Fruit fly (Drosophila melanogaster) whole organism, embryonic: ENCODE measurements around the gene CG44837.

Experiments used
- Aef1 ChIP-seq: fragments of 200-800 bp; sonication (Bioruptor generic); IDR thresholded peaks from 3 replicates; pipeline ENCODE4 v1.3.6; 2022; ENCODE audit warnings: missing biosample characterization, missing genetic modification characterization
- Bdp1 ChIP-seq: fragments of 200-800 bp; sonication (Bioruptor generic); optimal IDR thresholded peaks from 3 replicates; lab custom pipeline; 2016; ENCODE audit warnings: missing biosample characterization, missing genetic modification characterization
- CG10209 ChIP-seq: fragments of 200-800 bp; sonication (Bioruptor generic); optimal IDR thresholded peaks from 3 replicates; lab custom pipeline; 2017; ENCODE audit warnings: missing biosample characterization, mild to moderate bottlenecking, missing genetic modification characterization, missing genetic modification reagents
- CG10274 ChIP-seq: fragments of 200-800 bp; sonication (Bioruptor generic); optimal IDR thresholded peaks from 3 replicates; lab custom pipeline; 2017; ENCODE audit warnings: missing biosample characterization, mild to moderate bottlenecking, missing genetic modification characterization
- CG12155 ChIP-seq: fragments of 200-800 bp; sonication (Bioruptor generic); optimal IDR thresholded peaks from 3 replicates; lab custom pipeline; 2016; ENCODE audit warnings: missing biosample characterization, missing genetic modification characterization
- CG14014 ChIP-seq: fragments of 200-800 bp; sonication (Bioruptor generic); IDR thresholded peaks from 2 replicates; pipeline ENCODE4 v1.3.6; 2022; ENCODE audit warnings: missing biosample characterization, missing genetic modification characterization
- CG16779 ChIP-seq: fragments of 200-800 bp; sonication (Bioruptor generic); IDR thresholded peaks from 2 replicates; pipeline ENCODE4 v1.3.6; 2022; ENCODE audit warnings: missing biosample characterization, missing genetic modification characterization
- CG16815 ChIP-seq: fragments of 200-800 bp; sonication (Bioruptor generic); optimal IDR thresholded peaks from 3 replicates; lab custom pipeline; 2017; ENCODE audit warnings: missing biosample characterization, mild to moderate bottlenecking, missing genetic modification characterization
- CG16863 ChIP-seq: fragments of 200-800 bp; sonication (Bioruptor generic); optimal IDR thresholded peaks from 3 replicates; lab custom pipeline; 2016; ENCODE audit warnings: missing biosample characterization, missing genetic modification characterization
- CG17328 ChIP-seq: fragments of 200-800 bp; sonication (Bioruptor generic); IDR thresholded peaks from 2 replicates; pipeline ENCODE4 v1.3.6; 2022; ENCODE audit warnings: missing biosample characterization, missing genetic modification characterization
- CG2678 ChIP-seq: fragments of 200-800 bp; sonication (Bioruptor generic); optimal IDR thresholded peaks from 3 replicates; lab custom pipeline; 2019; ENCODE audit warnings: missing biosample characterization, mild to moderate bottlenecking, missing genetic modification characterization, moderate library complexity
- CG31441 ChIP-seq: fragments of 200-800 bp; sonication (Bioruptor generic); IDR thresholded peaks from 2 replicates; pipeline ENCODE4 v1.3.6; 2022; ENCODE audit warnings: missing biosample characterization, missing genetic modification characterization
- CG32767 ChIP-seq: fragments of 200-800 bp; sonication (Bioruptor generic); IDR thresholded peaks from 2 replicates; pipeline ENCODE4 v1.3.6; 2022; ENCODE audit warnings: missing biosample characterization, missing genetic modification characterization
- CG3407 ChIP-seq: fragments of 200-800 bp; sonication (Bioruptor generic); optimal IDR thresholded peaks from 2 replicates; lab custom pipeline; 2018; ENCODE audit warnings: missing biosample characterization, mild to moderate bottlenecking, missing genetic modification characterization
- CG42726 ChIP-seq: fragments of 200-800 bp; sonication (Bioruptor generic); IDR thresholded peaks from 2 replicates; pipeline ENCODE4 v1.3.6; 2022; ENCODE audit warnings: missing biosample characterization, missing genetic modification characterization; ENCODE audit not compliant: partially characterized antibody
- CG4404 ChIP-seq: fragments of 200-800 bp; sonication (Bioruptor generic); IDR thresholded peaks from 2 replicates; pipeline ENCODE4 v1.3.6; 2022; ENCODE audit warnings: missing biosample characterization, missing genetic modification characterization
- CG5180 ChIP-seq: fragments of 200-800 bp; sonication (Bioruptor generic); optimal IDR thresholded peaks from 3 replicates; lab custom pipeline; 2017; ENCODE audit warnings: missing biosample characterization, missing genetic modification characterization, mild to moderate bottlenecking, moderate library complexity, missing genetic modification reagents
- CG9437 ChIP-seq: fragments of 200-800 bp; sonication (Bioruptor generic); optimal IDR thresholded peaks from 2 replicates; lab custom pipeline; 2018; ENCODE audit warnings: missing biosample characterization, mild to moderate bottlenecking, missing genetic modification characterization
- H15 ChIP-seq: fragments of 200-800 bp; sonication (Bioruptor generic); IDR thresholded peaks from 3 replicates; pipeline ENCODE4 v1.3.6; 2022; ENCODE audit warnings: missing biosample characterization, missing genetic modification characterization
- HmgD ChIP-seq: fragments of 200-800 bp; sonication (Bioruptor generic); optimal IDR thresholded peaks from 3 replicates; lab custom pipeline; 2016; ENCODE audit warnings: missing biosample characterization, missing genetic modification characterization
- Hr51 ChIP-seq, 2 experiments: fragments of 200-800 bp; sonication (Bioruptor generic); optimal IDR thresholded peaks; 2 replicates in 1 of 2; 3 replicates in 1 of 2; lab custom pipeline; 2016 to 2018; ENCODE audit warnings: missing biosample characterization in 2 of 2, missing genetic modification characterization in 2 of 2, mild to moderate bottlenecking in 1 of 2, moderate library complexity in 1 of 2
- Jarid2 ChIP-seq: fragments of 200-800 bp; sonication (Bioruptor generic); optimal IDR thresholded peaks from 3 replicates; lab custom pipeline; 2017; ENCODE audit warnings: mild to moderate bottlenecking, missing biosample characterization, missing genetic modification reagents, missing genetic modification characterization
- Lhr ChIP-seq: fragments of 200-800 bp; sonication (Bioruptor generic); optimal IDR thresholded peaks from 3 replicates; lab custom pipeline; 2017; ENCODE audit warnings: mild to moderate bottlenecking, missing biosample characterization, missing genetic modification reagents, missing genetic modification characterization
- Meics ChIP-seq: fragments of 200-800 bp; sonication (Bioruptor generic); optimal IDR thresholded peaks from 2 replicates; lab custom pipeline; 2017; ENCODE audit warnings: missing biosample characterization, mild to moderate bottlenecking, missing genetic modification characterization
- Sry-β ChIP-seq: fragments of 200-800 bp; sonication (Bioruptor generic); optimal IDR thresholded peaks from 2 replicates; lab custom pipeline; 2018; ENCODE audit warnings: missing biosample characterization, mild to moderate bottlenecking, missing genetic modification characterization, moderate library complexity
- Sry-δ ChIP-seq: fragments of 200-800 bp; sonication (Bioruptor generic); optimal IDR thresholded peaks from 2 replicates; lab custom pipeline; 2016; ENCODE audit warnings: missing biosample characterization, missing genetic modification characterization
- bigmax ChIP-seq: fragments of 200-800 bp; sonication (Bioruptor generic); optimal IDR thresholded peaks from 2 replicates; lab custom pipeline; 2018; ENCODE audit warnings: missing biosample characterization, mild to moderate bottlenecking, missing genetic modification characterization
- chm ChIP-seq: fragments of 200-800 bp; sonication (Bioruptor generic); IDR thresholded peaks from 2 replicates; pipeline ENCODE4 v1.3.6; 2022; ENCODE audit warnings: missing biosample characterization, missing genetic modification characterization
- cwo ChIP-seq: fragments of 200-800 bp; sonication (Bioruptor generic); optimal IDR thresholded peaks from 3 replicates; lab custom pipeline; 2017; ENCODE audit warnings: missing biosample characterization, missing genetic modification characterization, mild to moderate bottlenecking, moderate library complexity, missing genetic modification reagents
- dmrt11E ChIP-seq: fragments of 200-800 bp; sonication (Bioruptor generic); optimal IDR thresholded peaks from 3 replicates; lab custom pipeline; 2018; ENCODE audit warnings: missing biosample characterization, mild to moderate bottlenecking, missing genetic modification characterization, moderate library complexity
- en ChIP-seq: fragments of 200-800 bp; sonication (Bioruptor generic); optimal IDR thresholded peaks from 2 replicates; lab custom pipeline; 2016; ENCODE audit warnings: missing biosample characterization, missing genetic modification characterization
- esg ChIP-seq: fragments of 200-800 bp; sonication (Bioruptor generic); conservative IDR thresholded peaks from 2 replicates; pipeline ENCODE4 v1.3.6; 2022; ENCODE audit warnings: missing biosample characterization, missing genetic modification characterization
- fd96Cb ChIP-seq: fragments of 200-800 bp; sonication (Bioruptor generic); optimal IDR thresholded peaks from 2 replicates; lab custom pipeline; 2018; ENCODE audit warnings: missing biosample characterization, mild to moderate bottlenecking, missing genetic modification characterization, moderate library complexity
- gem ChIP-seq: fragments of 200-800 bp; sonication (Bioruptor generic); optimal IDR thresholded peaks from 2 replicates; lab custom pipeline; 2019; ENCODE audit warnings: missing biosample characterization, mild to moderate bottlenecking, missing genetic modification characterization, moderate library complexity
- lmd ChIP-seq: fragments of 200-800 bp; sonication (Bioruptor generic); IDR thresholded peaks from 2 replicates; pipeline ENCODE4 v1.3.6; 2022; ENCODE audit warnings: missing biosample characterization, missing genetic modification characterization
- mirr ChIP-seq: fragments of 200-800 bp; sonication (Bioruptor generic); optimal IDR thresholded peaks from 3 replicates; lab custom pipeline; 2018; ENCODE audit warnings: missing biosample characterization, mild to moderate bottlenecking, missing genetic modification characterization
- phol ChIP-seq: fragments of 200-800 bp; sonication (Bioruptor generic); optimal IDR thresholded peaks from 3 replicates; lab custom pipeline; 2018; ENCODE audit warnings: missing biosample characterization, mild to moderate bottlenecking, missing genetic modification characterization, moderate library complexity
- prd ChIP-seq, 3 experiments: fragments of >200 bp in 2 of 3; fragments of 200-800 bp in 1 of 3; sonication (Bioruptor generic) in 1 of 3; optimal IDR thresholded peaks in 2 of 3; IDR thresholded peaks in 1 of 3; 2 replicates in 2 of 3; 3 replicates in 1 of 3; pipeline versions ENCODE4 v1.3.6 to Lab custom; 2017 to 2022; ENCODE audit warnings: missing biosample characterization in 1 of 3, missing genetic modification characterization in 1 of 3
- row ChIP-seq: fragments of 200-800 bp; sonication (Bioruptor generic); IDR thresholded peaks from 3 replicates; pipeline ENCODE4 v1.3.6; 2022; ENCODE audit warnings: missing biosample characterization, missing genetic modification characterization
- usp ChIP-seq: fragments of >200 bp; optimal IDR thresholded peaks from 2 replicates; lab custom pipeline; 2017; ENCODE audit warnings: missing biosample characterization, missing genetic modification characterization
- zf30C ChIP-seq: fragments of 200-800 bp; sonication (Bioruptor generic); optimal IDR thresholded peaks from 3 replicates; lab custom pipeline; 2018; ENCODE audit warnings: missing biosample characterization, mild to moderate bottlenecking, missing genetic modification characterization

The CG44837 gene

DNA sequence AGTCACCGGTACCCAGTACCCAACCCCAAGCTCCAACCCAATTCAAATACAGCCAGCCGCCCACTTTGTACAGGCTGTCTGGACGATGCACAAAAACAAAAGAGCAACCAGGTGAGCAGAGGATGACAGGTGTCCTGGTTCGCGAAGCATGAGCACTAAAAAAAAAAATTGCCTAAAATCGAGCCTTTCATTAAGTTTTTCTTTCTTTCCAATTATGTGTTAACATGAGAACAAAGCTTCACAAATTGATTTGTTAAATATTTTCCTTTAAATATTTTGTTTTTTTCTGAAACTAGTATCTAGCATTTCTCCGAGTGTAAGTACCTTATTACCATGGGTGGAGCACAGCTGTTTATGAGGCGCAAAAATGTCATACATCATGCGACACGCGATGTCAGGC lies 63.9 kb downstream of the CG44837 start (continued):
- TF ChIP-seq CG10209 (GFP tag; lab: Kevin White, UChicago) = no peak
- TF ChIP-seq CG32767 (GFP tag; lab: Robert Waterston, UW) = no peak
- TF ChIP-seq H15 = no peak
- TF ChIP-seq CG3407 (GFP tag; lab: Kevin White, UChicago) = no peak
- TF ChIP-seq Hr51 (GFP tag; optimal IDR thresholded peaks at IDR 0.05; lab: Kevin White, UChicago) = peak in 1 of 2 experiments; percentile 25
- no peak for TF ChIP-seq CG17328
- no peak for TF ChIP-seq CG16815 (GFP tag; lab: Kevin White, UChicago)
- TF ChIP-seq zf30C (GFP tag; lab: Kevin White, UChicago) = no peak
- TF ChIP-seq HmgD = no peak
- no peak for TF ChIP-seq CG4404 (GFP tag; lab: Robert Waterston, UW)
- TF ChIP-seq Sry-β (GFP tag; lab: Kevin White, UChicago) = no peak
- TF ChIP-seq row (GFP tag; lab: Robert Waterston, UW) = peak; percentile 41; the same call in 1 of the 3 replicates
- peak; percentile 22 for TF ChIP-seq CG2678 (tag; lab: Kevin White, UChicago)
- no peak for TF ChIP-seq CG12155 (GFP tag; lab: Kevin White, UChicago)
- 0 out of 2 replicates have a peak, but pooled peaks have one; percentile 10 for TF ChIP-seq esg (GFP tag; lab: Robert Waterston, UW)
- no peak for TF ChIP-seq CG16863 (GFP tag; lab: Kevin White, UChicago)
- TF ChIP-seq cwo (GFP tag; lab: Kevin White, UChicago) = peak; percentile 8
- TF ChIP-seq CG14014 = no peak
- TF ChIP-seq Lhr (GFP tag; lab: Kevin White, UChicago) = no peak
- no peak for TF ChIP-seq Sry-δ
- no peak for TF ChIP-seq Bdp1 (GFP tag; lab: Kevin White, UChicago)
- no peak for TF ChIP-seq CG16779 (GFP tag; lab: Robert Waterston, UW)
- TF ChIP-seq en = no peak
- TF ChIP-seq Meics (GFP tag; lab: Kevin White, UChicago) = peak; percentile 21
- no peak for TF ChIP-seq usp (GFP tag; lab: Kevin White, UChicago)
- peak; percentile 4 for TF ChIP-seq gem (tag; lab: Kevin White, UChicago)
- TF ChIP-seq Jarid2 = no peak
- TF ChIP-seq lmd = no peak

DNA sequence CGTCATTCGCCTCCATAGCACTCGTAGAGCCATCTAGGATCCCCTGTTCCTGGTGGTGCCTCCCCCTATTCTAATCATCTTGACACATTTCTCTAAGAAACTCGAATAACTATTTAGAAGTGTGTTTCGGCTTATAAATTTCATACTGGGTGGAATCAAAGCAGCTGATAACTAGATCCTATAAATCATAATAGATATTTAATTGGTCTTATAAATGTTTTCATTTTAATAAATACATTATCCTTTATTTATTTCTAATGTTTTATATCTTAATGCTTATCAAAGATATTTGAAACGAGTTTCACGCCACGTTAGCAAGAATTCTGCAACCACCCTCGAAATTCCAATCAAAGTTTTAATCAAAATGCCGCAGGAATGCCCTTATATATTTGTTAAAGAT lies 67.5 kb downstream of the CG44837 start, which contains the start of gene CG5906:
TSS of gene CG5906 (minus strand) at position 101 of the 400 bp plus-strand sequence.
- no peak for TF ChIP-seq chm (GFP tag; lab: Robert Waterston, UW)
- no peak for TF ChIP-seq mirr
- no peak for TF ChIP-seq dmrt11E (tag; lab: Kevin White, UChicago)
- TF ChIP-seq CG31441 (GFP tag; lab: Robert Waterston, UW) = no peak
- TF ChIP-seq bigmax = no peak
- TF ChIP-seq prd (optimal IDR thresholded peaks at IDR 0.05; lab: Kevin White, UChicago) = no peak
- no peak for TF ChIP-seq prd (GFP tag; IDR thresholded peaks at IDR 0.05; lab: Robert Waterston, UW)
- TF ChIP-seq CG10274 (GFP tag; lab: Kevin White, UChicago) = no peak
- no peak for TF ChIP-seq row (GFP tag; lab: Robert Waterston, UW)
- TF ChIP-seq phol (tag; lab: Kevin White, UChicago) = no peak
- no peak for TF ChIP-seq fd96Cb
- TF ChIP-seq CG10209 (GFP tag; lab: Kevin White, UChicago) = no peak
- TF ChIP-seq Aef1 (GFP tag; lab: Robert Waterston, UW) = no peak
- no peak for TF ChIP-seq CG9437 (GFP tag; lab: Kevin White, UChicago)
- no peak for TF ChIP-seq CG5180 (GFP tag; lab: Kevin White, UChicago)
- no peak for TF ChIP-seq CG42726 (GFP tag; lab: Robert Waterston, UW)
